Fruit fly (Drosophila melanogaster): ENCODE results near the gene Cad87A.

The Cad87A gene

DNA sequence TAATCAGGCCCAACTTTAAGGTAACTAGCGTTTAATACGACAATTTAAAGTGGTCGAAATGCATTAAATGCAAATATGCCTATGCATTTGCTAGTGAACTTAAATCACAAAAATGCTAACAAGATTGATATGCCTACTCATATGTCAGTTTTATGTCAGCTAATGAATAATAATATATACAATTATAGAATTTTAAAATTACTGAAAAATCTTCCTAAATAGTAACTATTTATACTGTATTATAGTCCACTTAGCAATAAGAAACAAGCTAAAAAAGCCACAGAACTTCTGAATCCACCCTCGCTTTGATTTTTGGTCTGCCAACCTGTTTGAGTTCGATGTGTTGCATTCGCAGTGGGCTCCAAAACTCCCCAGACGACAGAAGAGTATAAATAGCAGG lies 79.3 kb downstream of the Cad87A start (continued):
- TF ChIP-seq B-H1 (GFP tag; IDR thresholded peaks at IDR 0.05) (peak; percentile 29; the same call in 1 of the 3 replicates), onecut (GFP tag; IDR thresholded peaks at IDR 0.05) (peak; percentile 24; the same call in 1 of the 2 replicates), Mrtf (GFP tag; IDR thresholded peaks at IDR 0.05) (no peak), Hmr (GFP tag; optimal IDR thresholded peaks at IDR 0.05) (no peak), Aef1 (GFP tag; IDR thresholded peaks at IDR 0.05) (peak; percentile 50; the same call in 1 of the 3 replicates), CG7839 (tag; optimal IDR thresholded peaks at IDR 0.05) (peak; percentile 33), CG2712 (tag; optimal IDR thresholded peaks at IDR 0.05) (peak; percentile 51), CG31441 (GFP tag; IDR thresholded peaks at IDR 0.05) (peak; percentile 46; the same call in 1 of the 2 replicates), H15 (GFP tag; IDR thresholded peaks at IDR 0.05) (peak; percentile 42; the same call in 1 of the 3 replicates), Ravus (GFP tag; IDR thresholded peaks at IDR 0.05) (no peak; the same call in 1 of the 2 replicates), lola (GFP tag; optimal IDR thresholded peaks at IDR 0.05) (no peak), CG7271 (tag; optimal IDR thresholded peaks at IDR 0.05) (no peak), CG17361 (GFP tag; IDR thresholded peaks at IDR 0.05) (peak; percentile 66; the same call in 2 of the 3 replicates), Sox102F (GFP tag; optimal IDR thresholded peaks at IDR 0.05) (peak; percentile 16), CG14710 (tag; optimal IDR thresholded peaks at IDR 0.05) (peak; percentile 32), luna (GFP tag; optimal IDR thresholded peaks at IDR 0.05) (no peak), vvl (GFP tag; IDR thresholded peaks at IDR 0.05) (peak; percentile 5; the same call in 1 of the 2 replicates), Abd-B (GFP tag; optimal IDR thresholded peaks at IDR 0.05) (peak; percentile 3), ranshi (GFP tag; IDR thresholded peaks at IDR 0.05) (peak; percentile 47; the same call in 1 of the 2 replicates), CG10979 (tag; optimal IDR thresholded peaks at IDR 0.05) (peak; percentile 43), ttk (GFP tag; IDR thresholded peaks at IDR 0.05) (peak; percentile 37; the same call in 1 of the 2 replicates), ATbp (GFP tag; optimal IDR thresholded peaks at IDR 0.05) (peak; percentile 31), Fer3 (tag; optimal IDR thresholded peaks at IDR 0.05) (peak; percentile 35), CG32772 (GFP tag; IDR thresholded peaks at IDR 0.05) (0 out of 2 replicates have a peak, but pooled peaks have one; percentile 28), CG14667 (GFP tag; IDR thresholded peaks at IDR 0.05) (peak; percentile 32; the same call in 1 of the 2 replicates), Rfx (GFP tag; IDR thresholded peaks at IDR 0.05) (peak; percentile 59), CG18262 (tag; optimal IDR thresholded peaks at IDR 0.05) (peak; percentile 53)

DNA sequence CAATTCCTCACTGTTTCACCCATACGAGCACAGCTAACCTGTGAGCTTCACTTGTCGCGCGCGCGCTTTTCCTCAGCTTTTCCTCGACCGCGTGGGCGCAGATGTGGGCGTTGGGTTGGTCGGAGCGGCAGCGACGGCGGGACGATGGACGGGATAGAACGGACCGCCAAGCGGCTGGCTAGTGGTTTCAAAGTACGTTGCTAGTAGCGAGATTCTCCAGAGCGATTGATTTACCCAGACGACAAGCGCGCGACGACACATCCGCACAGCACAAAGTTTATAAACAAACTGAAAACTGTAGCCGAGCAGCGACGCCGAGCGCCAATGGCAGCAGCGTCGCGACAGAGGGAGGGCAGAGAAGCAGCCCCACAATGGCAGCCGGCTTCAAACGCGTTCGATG lies 79.8 kb downstream of the Cad87A start, which contains the start of gene CG6959:
Gene CG6959, minus strand, starts transcription at position 292 of the 400 bp plus-strand sequence.
- TF ChIP-seq CG14710 (tag; optimal IDR thresholded peaks at IDR 0.05): no peak
- no peak for TF ChIP-seq Dfd (GFP tag; optimal IDR thresholded peaks at IDR 0.05)
- peak; percentile 50; the same call in 1 of the 2 replicates for TF ChIP-seq CG42726 (GFP tag; IDR thresholded peaks at IDR 0.05; ENCODE audit: partially characterized antibody)
- TF ChIP-seq pan (optimal IDR thresholded peaks at IDR 0.05): no peak
- TF ChIP-seq pan (GFP tag; optimal IDR thresholded peaks at IDR 0.05 in 1 of 2, IDR thresholded peaks at IDR 0.05 in 1 of 2): peak in 1 of 2 experiments; percentile 36
- no peak for TF ChIP-seq Mad (GFP tag; optimal IDR thresholded peaks at IDR 0.05)
- TF ChIP-seq CG1832 (GFP tag; optimal IDR thresholded peaks at IDR 0.05): no peak
- peak; percentile 10 for TF ChIP-seq abd-A (tag; optimal IDR thresholded peaks at IDR 0.05)
- no peak for TF ChIP-seq kni (GFP tag; optimal IDR thresholded peaks at IDR 0.05)
- 0 out of 2 replicates have a peak, but pooled peaks have one; percentile 6 for TF ChIP-seq ham (GFP tag; IDR thresholded peaks at IDR 0.05)
- no peak for TF ChIP-seq trem (tag; optimal IDR thresholded peaks at IDR 0.05)
- TF ChIP-seq CG18764 (GFP tag; optimal IDR thresholded peaks at IDR 0.05): no peak
- TF ChIP-seq CG8388 (GFP tag; optimal IDR thresholded peaks at IDR 0.05): no peak
- TF ChIP-seq dmrt11E (tag; optimal IDR thresholded peaks at IDR 0.05): no peak
- TF ChIP-seq CG10565 (GFP tag; optimal IDR thresholded peaks at IDR 0.05): no peak
- peak; percentile 21; the same call in 1 of the 3 replicates for TF ChIP-seq zfh1 (GFP tag; IDR thresholded peaks at IDR 0.05)
- TF ChIP-seq knrl (GFP tag; IDR thresholded peaks at IDR 0.05; ENCODE audit: partially characterized antibody): 0 out of 3 replicates have a peak, but pooled peaks have one; percentile 12
- peak; percentile 3 for TF ChIP-seq sug (tag; optimal IDR thresholded peaks at IDR 0.05)
- TF ChIP-seq ash1 (GFP tag; optimal IDR thresholded peaks at IDR 0.05): no peak
- no peak for TF ChIP-seq ems (GFP tag; optimal IDR thresholded peaks at IDR 0.05)
- TF ChIP-seq Poxn (GFP tag; IDR thresholded peaks at IDR 0.05): no peak
- peak; percentile 24 for TF ChIP-seq chm (GFP tag; IDR thresholded peaks at IDR 0.05)
- TF ChIP-seq CG8359 (GFP tag; optimal IDR thresholded peaks at IDR 0.05; ENCODE audit: borderline replicate concordance): peak; percentile 25
- TF ChIP-seq tna (GFP tag; IDR thresholded peaks at IDR 0.05; ENCODE audit: partially characterized antibody): 0 out of 2 replicates have a peak, but pooled peaks have one; percentile 42

All from whole organism, embryonic.